Worm (Caenorhabditis elegans) whole organism, mixed stage, embryonic: ENCODE results near the gene C39D10.11.

Source experiments
- ces-1 ChIP-seq: fragments of 150-350 bp; optimal IDR thresholded peaks from 2 replicates; lab custom pipeline; 2014; ENCODE audit warnings: missing biosample characterization, missing genetic modification reagents, missing genetic modification characterization
- flh-1 ChIP-seq: fragments of 200-800 bp; sonication (Bioruptor generic); optimal IDR thresholded peaks from 2 replicates; lab custom pipeline; 2018; ENCODE audit warnings: mild to moderate bottlenecking, missing genetic modification characterization, moderate library complexity, missing compliant biosample characterization
- unc-39 ChIP-seq: fragments of 150-350 bp; optimal IDR thresholded peaks from 2 replicates; lab custom pipeline; 2014; ENCODE audit warnings: missing biosample characterization, missing genetic modification characterization

- TF ChIP-seq flh-1 (GFP tag; lab: Kevin White, UChicago), result no peak
- TF ChIP-seq ces-1 (GFP tag; lab: Kevin White, UChicago), result no peak
- TF ChIP-seq unc-39, result no peak
Observed at ce11 chrX:7898131-7898530, 4.9 kb upstream of the C39D10.11 start.
